Worm (Caenorhabditis elegans): ENCODE results near the gene ifc-2.

Gene ifc-2

DNA sequence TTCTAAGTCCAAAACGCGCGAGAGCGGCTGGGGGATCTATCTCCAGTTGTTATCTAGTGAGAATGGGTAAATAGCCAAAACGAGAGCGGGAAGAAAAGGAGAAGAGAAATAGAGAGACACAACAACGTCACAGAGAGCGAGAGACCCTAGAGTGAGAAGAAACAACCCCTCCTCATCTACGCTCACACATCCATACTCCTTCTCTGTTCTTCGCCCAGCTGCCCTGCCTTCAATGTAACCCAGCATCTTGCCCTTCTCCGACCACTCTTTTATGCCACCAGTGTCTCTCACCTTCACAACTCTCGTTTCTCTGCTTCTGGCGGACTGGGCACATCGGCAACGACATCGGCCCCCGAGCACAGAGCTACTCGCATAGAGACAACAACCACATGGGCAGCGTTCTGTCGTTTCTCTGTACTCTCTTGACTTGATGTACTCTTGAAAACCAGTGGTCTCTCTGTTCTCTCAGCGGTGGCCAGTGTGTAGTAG is 61.4 kb downstream of the ifc-2 start:
- TF ChIP-seq rnt-1 (tag; optimal IDR thresholded peaks at IDR 0.05) (peak; percentile 92), ceh-45 (GFP tag; IDR thresholded peaks at IDR 0.05) (0 out of 2 replicates have a peak, but pooled peaks have one; percentile 52), dmd-4 (tag; optimal IDR thresholded peaks at IDR 0.05; ENCODE audit: borderline replicate concordance) (no peak), npax-4 (tag; optimal IDR thresholded peaks at IDR 0.05) (no peak), ceh-34 (tag; optimal IDR thresholded peaks at IDR 0.05) (peak; percentile 97), hlh-13 (GFP tag; optimal IDR thresholded peaks at IDR 0.05) (peak; percentile 7), dve-1 (tag; optimal IDR thresholded peaks at IDR 0.05) (no peak), ceh-14 (tag; optimal IDR thresholded peaks at IDR 0.05) (peak; percentile 60), ceh-24 (tag; optimal IDR thresholded peaks at IDR 0.05) (no peak), ceh-2 (tag; optimal IDR thresholded peaks at IDR 0.05) (peak; percentile 47), mec-3 (tag; optimal IDR thresholded peaks at IDR 0.05; ENCODE audit: borderline replicate concordance) (peak; percentile 61), hlh-30 (tag; optimal IDR thresholded peaks at IDR 0.05; ENCODE audit: insufficient read depth) (peak; percentile 88), tbx-7 (tag; optimal IDR thresholded peaks at IDR 0.05) (peak; percentile 55), ceh-9 (tag; optimal IDR thresholded peaks at IDR 0.05) (no peak), unc-42 (tag; optimal IDR thresholded peaks at IDR 0.05) (peak; percentile 76), unc-55 (GFP tag; optimal IDR thresholded peaks at IDR 0.05) (peak; percentile 82), ceh-30 (tag; optimal IDR thresholded peaks at IDR 0.05) (peak; percentile 65), gmeb-2 (tag; optimal IDR thresholded peaks at IDR 0.05) (no peak), C38D4.7 (GFP tag; optimal IDR thresholded peaks at IDR 0.05) (no peak), K02D7.2 (tag; optimal IDR thresholded peaks at IDR 0.05) (no peak), lin-11 (tag; optimal IDR thresholded peaks at IDR 0.05) (no peak), elt-4 (tag; optimal IDR thresholded peaks at IDR 0.05) (no peak), ets-4 (tag; optimal IDR thresholded peaks at IDR 0.05) (no peak), T23F11.4 (GFP tag; optimal IDR thresholded peaks at IDR 0.05) (peak; percentile 21), ceh-31 (tag; optimal IDR thresholded peaks at IDR 0.05) (peak; percentile 88), ceh-19 (GFP tag; optimal IDR thresholded peaks at IDR 0.05) (peak; percentile 17), unc-3 (GFP tag; conservative IDR thresholded peaks at IDR 0.05) (no peak), unc-3 (tag; optimal IDR thresholded peaks at IDR 0.05) (no peak), hlh-8 (tag; optimal IDR thresholded peaks at IDR 0.05) (peak; percentile 90), ztf-16 (tag; optimal IDR thresholded peaks at IDR 0.05) (peak; percentile 48), fkh-10 (GFP tag; optimal IDR thresholded peaks at IDR 0.05) (peak; percentile 21), tbx-2 (tag; optimal IDR thresholded peaks at IDR 0.05) (peak; percentile 94), ceh-22 (tag; optimal IDR thresholded peaks at IDR 0.05) (no peak), pqm-1 (tag; optimal IDR thresholded peaks at IDR 0.05) (no peak), syd-9 (tag; optimal IDR thresholded peaks at IDR 0.05) (peak; percentile 84), zip-5 (tag; optimal IDR thresholded peaks at IDR 0.05) (no peak), madf-2 (tag; optimal IDR thresholded peaks at IDR 0.05) (peak; percentile 38), nhr-11 (tag; optimal IDR thresholded peaks at IDR 0.05) (no peak), pha-2 (tag; optimal IDR thresholded peaks at IDR 0.05) (peak; percentile 51), hlh-15 (tag; optimal IDR thresholded peaks at IDR 0.05) (peak; percentile 23), fkh-6 (tag; optimal IDR thresholded peaks at IDR 0.05) (peak; percentile 39), C08G9.2 (tag; optimal IDR thresholded peaks at IDR 0.05) (peak; percentile 56), nfya-1 (tag; optimal IDR thresholded peaks at IDR 0.05) (peak; percentile 83), unc-86 (tag; optimal IDR thresholded peaks at IDR 0.05) (peak; percentile 16), K09A11.1 (tag; optimal IDR thresholded peaks at IDR 0.05; ENCODE audit: insufficient read depth) (no peak), odd-2 (tag; optimal IDR thresholded peaks at IDR 0.05) (no peak), ahr-1 (tag; optimal IDR thresholded peaks at IDR 0.05) (no peak), ref-2 (tag; optimal IDR thresholded peaks at IDR 0.05) (peak; percentile 87), sox-4 (tag; optimal IDR thresholded peaks at IDR 0.05) (peak; percentile 27), pax-1 (tag; optimal IDR thresholded peaks at IDR 0.05) (peak; percentile 27), che-1 (tag; optimal IDR thresholded peaks at IDR 0.05) (no peak), F13H6.1 (tag; optimal IDR thresholded peaks at IDR 0.05) (peak; percentile 82), pha-4 (tag; optimal IDR thresholded peaks at IDR 0.05) (no peak)

All from whole organism, late embryonic.